Fruit fly (Drosophila melanogaster): Measurements from ENCODE around the gene CG5024.

DNA sequence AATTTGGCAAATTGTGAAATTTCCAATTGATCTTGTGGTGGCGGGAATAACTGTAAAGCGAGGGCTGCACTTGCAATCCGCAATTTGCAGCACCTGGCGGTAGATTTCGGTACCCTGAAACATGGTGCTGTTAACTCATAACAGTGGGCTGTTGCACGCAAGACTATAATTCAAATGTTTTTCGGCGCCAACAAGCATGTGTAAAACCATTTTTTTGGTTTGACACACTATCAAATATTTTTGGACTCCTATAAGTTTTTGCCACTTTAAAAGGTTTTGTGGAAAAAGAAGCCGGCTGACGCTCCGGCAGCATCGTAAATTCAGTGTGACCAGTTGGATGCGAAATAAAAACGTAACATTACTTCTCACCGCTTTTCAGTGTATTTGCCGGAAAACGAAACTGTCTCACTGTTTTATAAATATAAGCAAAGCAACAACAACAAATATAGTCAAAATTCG, 40.4 kb downstream of the CG5024 start, which contains the start of the genes CG14545 and CG5886:
- peak; percentile 45 for TF ChIP-seq Crg-1 (GFP tag; optimal IDR thresholded peaks at IDR 0.05)
- TF ChIP-seq Mnt (GFP tag; optimal IDR thresholded peaks at IDR 0.05): no peak
- no peak for TF ChIP-seq toe (GFP tag; optimal IDR thresholded peaks at IDR 0.05)
- no peak for TF ChIP-seq kay (GFP tag; ENCODE audit: borderline replicate concordance)
- TF ChIP-seq cnc (optimal IDR thresholded peaks at IDR 0.05): no peak
- TF ChIP-seq Clk (GFP tag; optimal IDR thresholded peaks at IDR 0.05): no peak
- TF ChIP-seq CG7101 (tag; optimal IDR thresholded peaks at IDR 0.05): no peak
- TF ChIP-seq CG11617 (GFP tag; optimal IDR thresholded peaks at IDR 0.05): no peak
- TF ChIP-seq tj (GFP tag; optimal IDR thresholded peaks at IDR 0.05): no peak
- no peak for TF ChIP-seq CG5204 (GFP tag; optimal IDR thresholded peaks at IDR 0.05)
- no peak for TF ChIP-seq CG1620 (GFP tag; optimal IDR thresholded peaks at IDR 0.05)

All from whole organism, adult.